Fruit fly (Drosophila melanogaster) whole organism, wandering third instar larva: ENCODE results near the gene CG11147.

ENCODE experiments used
- Hr83 ChIP-seq: fragments of 200-300 bp; sonication (Bioruptor generic); optimal IDR thresholded peaks from 2 replicates; lab custom pipeline; 2016; ENCODE audit warnings: missing biosample characterization, mild to moderate bottlenecking, missing genetic modification characterization, moderate library complexity; ENCODE audit not compliant: poor library complexity, severe bottlenecking
- dmrt93B ChIP-seq: fragments of 200-800 bp; sonication (Bioruptor generic); optimal IDR thresholded peaks from 2 replicates; lab custom pipeline; 2018; ENCODE audit warnings: missing biosample characterization, mild to moderate bottlenecking, missing genetic modification characterization

DNA sequence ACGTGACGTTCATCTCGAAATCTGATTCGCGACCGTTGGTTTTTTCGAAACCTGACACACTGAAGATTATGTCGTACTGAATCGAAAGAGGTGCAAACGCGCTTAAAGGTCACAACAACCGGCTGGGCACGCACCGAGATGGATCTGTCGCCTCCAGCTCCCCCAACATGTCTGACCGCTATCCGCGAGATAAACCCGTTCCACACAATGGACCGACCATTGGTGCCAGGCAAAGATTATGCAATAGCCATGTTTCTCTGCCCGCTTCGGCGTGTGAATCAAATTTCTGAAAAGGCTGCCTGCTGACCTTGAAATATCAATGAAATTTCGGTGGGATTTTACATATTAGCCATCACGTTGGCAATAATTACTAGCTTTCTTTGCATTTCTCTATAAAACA is 24.1 kb upstream of the CG11147 start:
- no peak for TF ChIP-seq Hr83 (GFP tag; lab: Kevin White, UChicago)
- TF ChIP-seq dmrt93B (GFP tag; lab: Kevin White, UChicago): no peak
